Fruit fly (Drosophila melanogaster): ENCODE data around the gene Elovl7.

The Elovl7 gene

dm6 chr3R:7966544-7967264 is 28.9 kb downstream of the Elovl7 start:
- no peak for TF ChIP-seq CG4328 (GFP tag; optimal IDR thresholded peaks at IDR 0.05)
- TF ChIP-seq Hmr (GFP tag; optimal IDR thresholded peaks at IDR 0.05), result no peak
- no peak for TF ChIP-seq CG14050 (GFP tag; IDR thresholded peaks at IDR 0.05)
- no peak for TF ChIP-seq Mrtf (GFP tag; IDR thresholded peaks at IDR 0.05)
- TF ChIP-seq Pdp1 (GFP tag; optimal IDR thresholded peaks at IDR 0.05), result peak in 1 of 2 experiments; percentile 30
- TF ChIP-seq CG42726 (GFP tag; IDR thresholded peaks at IDR 0.05; ENCODE audit: partially characterized antibody), result 0 out of 2 replicates have a peak, but pooled peaks have one; percentile 7
- no peak for TF ChIP-seq Sry-δ (GFP tag; optimal IDR thresholded peaks at IDR 0.05)
- no peak for TF ChIP-seq Dp (GFP tag; optimal IDR thresholded peaks at IDR 0.05)
- TF ChIP-seq CG32772 (GFP tag; IDR thresholded peaks at IDR 0.05), result no peak
- no peak for TF ChIP-seq da (GFP tag; optimal IDR thresholded peaks at IDR 0.05)
- 0 out of 3 replicates have a peak, but pooled peaks have one; percentile 9 for TF ChIP-seq knrl (GFP tag; IDR thresholded peaks at IDR 0.05; ENCODE audit: partially characterized antibody)
- no peak for TF ChIP-seq CG10431 (GFP tag; optimal IDR thresholded peaks at IDR 0.05)
- TF ChIP-seq Trl (optimal IDR thresholded peaks at IDR 0.05), result peak in 1 of 2 experiments; percentile 5
- no peak for TF ChIP-seq Trl (GFP tag; optimal IDR thresholded peaks at IDR 0.05)
- TF ChIP-seq Drgx (GFP tag; IDR thresholded peaks at IDR 0.05), result peak; percentile 48
- 0 out of 3 replicates have a peak, but pooled peaks have one; percentile 8 for TF ChIP-seq otp (GFP tag; IDR thresholded peaks at IDR 0.05)
- no peak for TF ChIP-seq Neu2 (GFP tag; optimal IDR thresholded peaks at IDR 0.05; ENCODE audit: borderline replicate concordance)
- no peak for TF ChIP-seq ash1 (GFP tag; optimal IDR thresholded peaks at IDR 0.05)
- peak; percentile 49 for TF ChIP-seq Deaf1 (tag; optimal IDR thresholded peaks at IDR 0.05)
- peak; percentile 56 for TF ChIP-seq CG5180 (GFP tag; optimal IDR thresholded peaks at IDR 0.05)
- no peak for TF ChIP-seq eyg (GFP tag; optimal IDR thresholded peaks at IDR 0.05)
- TF ChIP-seq CG3995 (GFP tag; optimal IDR thresholded peaks at IDR 0.05), result no peak
- no peak for TF ChIP-seq tgo (GFP tag; IDR thresholded peaks at IDR 0.05)
- TF ChIP-seq nom (GFP tag; optimal IDR thresholded peaks at IDR 0.05), result peak; percentile 27
- TF ChIP-seq br (optimal IDR thresholded peaks at IDR 0.05), result no peak
- TF ChIP-seq pnt (GFP tag; optimal IDR thresholded peaks at IDR 0.05), result no peak
- TF ChIP-seq abd-A (tag; optimal IDR thresholded peaks at IDR 0.05), result no peak
- peak; percentile 36 for TF ChIP-seq Med (GFP tag)
- TF ChIP-seq Myb (GFP tag; optimal IDR thresholded peaks at IDR 0.05), result no peak

DNA sequence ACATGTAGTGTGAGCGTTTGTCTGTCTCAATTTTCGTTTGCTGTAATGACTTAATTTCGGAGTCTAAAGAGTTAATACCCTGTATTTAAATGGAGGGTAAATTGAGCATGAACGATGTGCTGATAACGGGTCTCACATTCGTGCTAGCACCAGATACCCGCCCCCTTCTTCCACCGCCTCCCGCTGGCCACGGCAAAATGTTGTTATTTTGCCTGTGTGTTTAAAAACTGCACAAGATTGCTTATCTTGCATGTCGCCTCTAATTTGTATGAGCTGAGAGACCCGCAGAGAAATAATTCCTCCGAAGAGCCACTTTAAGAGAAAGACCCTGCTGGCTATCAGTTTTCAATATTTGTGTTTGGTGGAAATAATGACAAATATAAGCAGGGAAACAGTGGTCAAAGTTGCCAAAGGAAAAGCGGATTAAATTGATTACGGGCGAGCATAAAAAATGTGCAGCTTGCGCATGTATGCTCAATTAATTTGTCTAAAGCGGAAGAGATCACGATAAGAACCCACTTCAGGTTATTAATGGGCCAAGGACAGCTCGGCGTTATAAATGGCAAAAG is 30.8 kb downstream of the Elovl7 start:
- TF ChIP-seq D19B (GFP tag; optimal IDR thresholded peaks at IDR 0.05) (peak; percentile 95), crol (GFP tag; IDR thresholded peaks at IDR 0.05) (peak; percentile 63; the same call in 1 of the 2 replicates), TFAM (GFP tag; optimal IDR thresholded peaks at IDR 0.05) (no peak), CG5180 (GFP tag; optimal IDR thresholded peaks at IDR 0.05) (peak; percentile 60), z (GFP tag; IDR thresholded peaks at IDR 0.05) (0 out of 3 replicates have a peak, but pooled peaks have one; percentile 14), CG10366 (GFP tag; IDR thresholded peaks at IDR 0.05) (no peak), lab (GFP tag; optimal IDR thresholded peaks at IDR 0.05) (peak; percentile 27), pfk (GFP tag; optimal IDR thresholded peaks at IDR 0.05) (no peak), CG8281 (tag; optimal IDR thresholded peaks at IDR 0.05) (peak; percentile 90), grn (GFP tag; optimal IDR thresholded peaks at IDR 0.05) (peak; percentile 69), Asciz (GFP tag; optimal IDR thresholded peaks at IDR 0.05) (peak; percentile 15), GATAe (GFP tag; conservative IDR thresholded peaks at IDR 0.05) (peak; percentile 63), nerfin-1 (tag; optimal IDR thresholded peaks at IDR 0.05) (peak; percentile 3), Drgx (GFP tag; IDR thresholded peaks at IDR 0.05) (0 out of 2 replicates have a peak, but pooled peaks have one; percentile 24), Rfx (GFP tag; IDR thresholded peaks at IDR 0.05) (no peak), knrl (GFP tag; IDR thresholded peaks at IDR 0.05; ENCODE audit: partially characterized antibody) (no peak), CG2199 (GFP tag; IDR thresholded peaks at IDR 0.05) (0 out of 3 replicates have a peak, but pooled peaks have one; percentile 69), CG15696 (tag; optimal IDR thresholded peaks at IDR 0.05) (peak; percentile 13), cwo (GFP tag; optimal IDR thresholded peaks at IDR 0.05) (peak; percentile 6), kay (GFP tag; optimal IDR thresholded peaks at IDR 0.05) (peak; percentile 24), exex (tag; optimal IDR thresholded peaks at IDR 0.05) (peak; percentile 69), CG34376 (GFP tag; optimal IDR thresholded peaks at IDR 0.05) (peak; percentile 8), CG6813 (GFP tag; optimal IDR thresholded peaks at IDR 0.05) (peak; percentile 33)

All from whole organism, embryonic.